Fruit fly (Drosophila melanogaster) whole organism, prepupa: ENCODE data around the gene spirit.
A peak's percentile ranks its signal among the peaks of the same experiment; 100 is the strongest.

Experiments
- Hr38 ChIP-seq: sonication (Bioruptor generic); optimal IDR thresholded peaks from 2 replicates; lab custom pipeline; 2016; ENCODE audit warnings: missing biosample characterization, missing genetic modification characterization
- OdsH ChIP-seq: fragments of 200-800 bp; sonication (Bioruptor generic); optimal IDR thresholded peaks from 3 replicates; lab custom pipeline; 2016; ENCODE audit warnings: missing biosample characterization, missing genetic modification characterization

dm6 chrX:8521492-8521891, 51.9 kb downstream of the spirit start:
- no peak for TF ChIP-seq Hr38 (GFP tag; lab: Kevin White, UChicago)
- peak; percentile 13 for TF ChIP-seq OdsH
